Fruit fly (Drosophila melanogaster) whole organism, embryonic: ENCODE measurements around the gene Vps26.
A peak's percentile ranks its signal among the peaks of the same experiment; 100 is the strongest.

Experiments
- Abd-B ChIP-seq: fragments of 200-800 bp; sonication (Bioruptor generic); optimal IDR thresholded peaks from 2 replicates; lab custom pipeline; 2018; ENCODE audit warnings: missing biosample characterization, mild to moderate bottlenecking, missing genetic modification characterization, moderate library complexity
- Adf1 ChIP-seq: fragments of 200-800 bp; sonication (Bioruptor generic); IDR thresholded peaks from 2 replicates; pipeline ENCODE4 v1.3.6; 2022; ENCODE audit warnings: missing biosample characterization, missing genetic modification characterization
- Blimp-1 ChIP-seq: fragments of 200-800 bp; sonication (Bioruptor generic); optimal IDR thresholded peaks from 3 replicates; lab custom pipeline; 2018; ENCODE audit warnings: missing biosample characterization, missing genetic modification characterization, mild to moderate bottlenecking, moderate library complexity, missing genetic modification reagents
- CG1024 ChIP-seq: fragments of 200-800 bp; sonication (Bioruptor generic); IDR thresholded peaks from 2 replicates; pipeline ENCODE4 v1.3.6; 2022; ENCODE audit warnings: missing biosample characterization, missing genetic modification characterization
- CG10366 ChIP-seq: fragments of 200-800 bp; sonication (Bioruptor generic); IDR thresholded peaks from 2 replicates; pipeline ENCODE4 v1.3.6; 2022; ENCODE audit warnings: missing biosample characterization, missing genetic modification characterization
- CG11398 ChIP-seq: fragments of 200-800 bp; sonication (Bioruptor generic); optimal IDR thresholded peaks from 2 replicates; lab custom pipeline; 2016; ENCODE audit warnings: missing biosample characterization, missing genetic modification characterization
- CG11560 ChIP-seq: fragments of 200-800 bp; sonication (Bioruptor generic); IDR thresholded peaks from 3 replicates; pipeline ENCODE4 v1.3.6; 2022; ENCODE audit warnings: missing biosample characterization, missing genetic modification characterization
- CG12236 ChIP-seq: fragments of 200-800 bp; sonication (Bioruptor generic); optimal IDR thresholded peaks from 2 replicates; lab custom pipeline; 2016; ENCODE audit warnings: missing biosample characterization, missing genetic modification characterization
- CG14441 ChIP-seq: fragments of 200-800 bp; sonication (Bioruptor generic); IDR thresholded peaks from 2 replicates; pipeline ENCODE4 v1.3.6; 2022; ENCODE audit warnings: missing biosample characterization, missing genetic modification characterization
- CG14710 ChIP-seq: fragments of 200-800 bp; sonication (Bioruptor generic); optimal IDR thresholded peaks from 3 replicates; lab custom pipeline; 2019; ENCODE audit warnings: missing biosample characterization, mild to moderate bottlenecking, missing genetic modification characterization, moderate library complexity
- CG15269 ChIP-seq: fragments of 200-800 bp; sonication (Bioruptor generic); optimal IDR thresholded peaks from 2 replicates; lab custom pipeline; 2018; ENCODE audit warnings: missing biosample characterization, mild to moderate bottlenecking, missing genetic modification characterization, moderate library complexity
- CG1602 ChIP-seq: fragments of 200-800 bp; sonication (Bioruptor generic); optimal IDR thresholded peaks from 3 replicates; lab custom pipeline; 2016; ENCODE audit warnings: missing biosample characterization, missing genetic modification characterization
- CG16779 ChIP-seq: fragments of 200-800 bp; sonication (Bioruptor generic); IDR thresholded peaks from 2 replicates; pipeline ENCODE4 v1.3.6; 2022; ENCODE audit warnings: missing biosample characterization, missing genetic modification characterization
- CG17361 ChIP-seq: fragments of 200-800 bp; sonication (Bioruptor generic); IDR thresholded peaks from 3 replicates; pipeline ENCODE4 v1.3.6; 2022; ENCODE audit warnings: missing biosample characterization, missing genetic modification characterization
- CG3995 ChIP-seq: fragments of 200-800 bp; sonication (Bioruptor generic); optimal IDR thresholded peaks from 3 replicates; lab custom pipeline; 2016; ENCODE audit warnings: missing biosample characterization, missing genetic modification characterization
- CG6765 ChIP-seq: fragments of 200-800 bp; sonication (Bioruptor generic); optimal IDR thresholded peaks from 3 replicates; lab custom pipeline; 2017; ENCODE audit warnings: missing biosample characterization, mild to moderate bottlenecking, missing genetic modification characterization
- CG7556 ChIP-seq: fragments of 200-800 bp; sonication (Bioruptor generic); optimal IDR thresholded peaks from 2 replicates; lab custom pipeline; 2017; ENCODE audit warnings: missing biosample characterization, mild to moderate bottlenecking, missing genetic modification characterization
- CG7963 ChIP-seq: fragments of 200-800 bp; sonication (Bioruptor generic); IDR thresholded peaks from 3 replicates; pipeline ENCODE4 v1.3.6; 2022; ENCODE audit warnings: missing biosample characterization, missing genetic modification characterization; ENCODE audit not compliant: partially characterized antibody
- CG8478 ChIP-seq: fragments of >200 bp; optimal IDR thresholded peaks from 2 replicates; lab custom pipeline; 2018
- Dad ChIP-seq: fragments of 200-800 bp; sonication (Bioruptor generic); optimal IDR thresholded peaks from 3 replicates; lab custom pipeline; 2016; ENCODE audit warnings: missing biosample characterization, missing genetic modification characterization
- Dll ChIP-seq: fragments of 200-800 bp; sonication (Bioruptor generic); IDR thresholded peaks from 4 replicates; pipeline ENCODE4 v1.3.6; 2022; ENCODE audit warnings: missing biosample characterization, missing genetic modification characterization; ENCODE audit not compliant: partially characterized antibody
- Elba2 ChIP-seq: fragments of 200-800 bp; sonication (Bioruptor generic); optimal IDR thresholded peaks from 3 replicates; lab custom pipeline; 2016; ENCODE audit warnings: missing biosample characterization, missing genetic modification characterization
- GATAe ChIP-seq: fragments of 200-800 bp; sonication (Bioruptor generic); conservative IDR thresholded peaks from 2 replicates; pipeline ENCODE4 v1.3.6; 2022; ENCODE audit warnings: missing biosample characterization, missing genetic modification characterization
- Gsc ChIP-seq: fragments of 200-800 bp; sonication (Bioruptor generic); IDR thresholded peaks from 2 replicates; pipeline ENCODE4 v1.3.6; 2022; ENCODE audit warnings: missing biosample characterization, missing genetic modification characterization
- Kr ChIP-seq: fragments of 200-800 bp; sonication (Bioruptor generic); optimal IDR thresholded peaks from 2 replicates; lab custom pipeline; 2017; ENCODE audit warnings: missing biosample characterization, mild to moderate bottlenecking, missing genetic modification characterization
- Max ChIP-seq: fragments of 200-800 bp; sonication (Bioruptor generic); optimal IDR thresholded peaks from 2 replicates; lab custom pipeline; 2016; ENCODE audit warnings: missing biosample characterization, mild to moderate bottlenecking, missing genetic modification characterization
- Nf-YB ChIP-seq: fragments of 200-800 bp; sonication (Bioruptor generic); optimal IDR thresholded peaks from 3 replicates; lab custom pipeline; 2019; ENCODE audit warnings: missing biosample characterization, mild to moderate bottlenecking, missing genetic modification characterization, moderate library complexity
- Rx ChIP-seq: fragments of 200-800 bp; sonication (Bioruptor generic); IDR thresholded peaks from 2 replicates; pipeline ENCODE4 v1.3.6; 2022; ENCODE audit warnings: missing biosample characterization, missing genetic modification characterization
- Side ChIP-seq: fragments of 200-800 bp; sonication (Bioruptor generic); optimal IDR thresholded peaks from 2 replicates; lab custom pipeline; 2016; ENCODE audit warnings: missing biosample characterization, missing genetic modification characterization
- al ChIP-seq: fragments of 200-800 bp; sonication (Bioruptor generic); IDR thresholded peaks from 2 replicates; pipeline ENCODE4 v1.3.6; 2022; ENCODE audit warnings: missing biosample characterization, missing genetic modification characterization
- ato ChIP-seq: fragments of 200-800 bp; sonication (Bioruptor generic); IDR thresholded peaks from 2 replicates; pipeline ENCODE4 v1.3.6; 2022; ENCODE audit warnings: missing biosample characterization, missing genetic modification characterization; ENCODE audit not compliant: partially characterized antibody
- cad ChIP-seq: fragments of >200 bp; optimal IDR thresholded peaks from 2 replicates; lab custom pipeline; 2017; ENCODE audit warnings: missing biosample characterization, missing genetic modification characterization
- disco-r ChIP-seq: fragments of 200-800 bp; sonication (Bioruptor generic); optimal IDR thresholded peaks from 2 replicates; lab custom pipeline; 2016; ENCODE audit warnings: missing biosample characterization, missing genetic modification characterization
- dmrt11E ChIP-seq: fragments of 200-800 bp; sonication (Bioruptor generic); optimal IDR thresholded peaks from 3 replicates; lab custom pipeline; 2018; ENCODE audit warnings: missing biosample characterization, mild to moderate bottlenecking, missing genetic modification characterization, moderate library complexity
- ewg ChIP-seq: fragments of 200-800 bp; sonication (Bioruptor generic); optimal IDR thresholded peaks from 3 replicates; lab custom pipeline; 2017; ENCODE audit warnings: mild to moderate bottlenecking, missing biosample characterization, missing genetic modification reagents, missing genetic modification characterization
- fu2 ChIP-seq: fragments of 200-800 bp; sonication (Bioruptor generic); optimal IDR thresholded peaks from 2 replicates; lab custom pipeline; 2016; ENCODE audit warnings: missing biosample characterization, missing genetic modification characterization
- gem ChIP-seq: fragments of 200-800 bp; sonication (Bioruptor generic); optimal IDR thresholded peaks from 2 replicates; lab custom pipeline; 2019; ENCODE audit warnings: missing biosample characterization, mild to moderate bottlenecking, missing genetic modification characterization, moderate library complexity
- inv ChIP-seq: fragments of 200-800 bp; sonication (Bioruptor generic); IDR thresholded peaks from 2 replicates; pipeline ENCODE4 v1.3.6; 2022; ENCODE audit warnings: missing biosample characterization, missing genetic modification characterization; ENCODE audit not compliant: partially characterized antibody
- kah ChIP-seq: fragments of 200-800 bp; sonication (Bioruptor generic); optimal IDR thresholded peaks from 2 replicates; lab custom pipeline; 2018; ENCODE audit warnings: missing biosample characterization, mild to moderate bottlenecking, missing genetic modification characterization
- lola ChIP-seq, 3 experiments: fragments of >200 bp in 2 of 3; fragments of 200-800 bp in 1 of 3; sonication (Bioruptor generic) in 1 of 3; optimal IDR thresholded peaks; 2 replicates each; lab custom pipeline; 2017 to 2019; ENCODE audit warnings: missing biosample characterization in 3 of 3, missing genetic modification characterization in 3 of 3, mild to moderate bottlenecking in 1 of 3, moderate library complexity in 1 of 3
- nerfin-2 ChIP-seq: fragments of 200-800 bp; sonication (Bioruptor generic); IDR thresholded peaks from 2 replicates; pipeline ENCODE4 v1.3.6; 2022; ENCODE audit warnings: missing biosample characterization, missing genetic modification characterization; ENCODE audit not compliant: partially characterized antibody
- odd ChIP-seq: fragments of 200-800 bp; sonication (Bioruptor generic); optimal IDR thresholded peaks from 2 replicates; lab custom pipeline; 2017; ENCODE audit warnings: missing biosample characterization, mild to moderate bottlenecking, missing genetic modification characterization
- pan ChIP-seq, 4 experiments: fragments of >200 bp in 3 of 4; fragments of 200-800 bp in 1 of 4; sonication (Bioruptor generic) in 1 of 4; optimal IDR thresholded peaks in 3 of 4; IDR thresholded peaks in 1 of 4; 2 replicates each; pipeline versions ENCODE4 v1.3.6 to Lab custom; 2017 to 2022; ENCODE audit warnings: missing biosample characterization in 2 of 4, missing genetic modification characterization in 2 of 4, mixed read lengths in 1 of 4
- sens-2 ChIP-seq: fragments of 200-800 bp; sonication (Bioruptor generic); IDR thresholded peaks from 2 replicates; pipeline ENCODE4 v1.3.6; 2022; ENCODE audit warnings: missing biosample characterization, missing genetic modification characterization
- tgo ChIP-seq: fragments of 200-800 bp; sonication (Bioruptor generic); IDR thresholded peaks from 3 replicates; pipeline ENCODE4 v1.3.6; 2022; ENCODE audit warnings: missing biosample characterization, missing genetic modification characterization
- tin ChIP-seq: fragments of 200-800 bp; sonication (Bioruptor generic); optimal IDR thresholded peaks from 3 replicates; lab custom pipeline; 2016; ENCODE audit warnings: missing biosample characterization, missing genetic modification characterization
- yki ChIP-seq: fragments of >200 bp; optimal IDR thresholded peaks from 3 replicates; lab custom pipeline; 2018
- zen ChIP-seq: fragments of 200-800 bp; sonication (Bioruptor generic); optimal IDR thresholded peaks from 3 replicates; lab custom pipeline; 2018; ENCODE audit warnings: missing biosample characterization, mild to moderate bottlenecking, missing genetic modification characterization, moderate library complexity
- zf30C ChIP-seq: fragments of 200-800 bp; sonication (Bioruptor generic); optimal IDR thresholded peaks from 3 replicates; lab custom pipeline; 2018; ENCODE audit warnings: missing biosample characterization, mild to moderate bottlenecking, missing genetic modification characterization

Gene Vps26

dm6 chrX:1861620-1862184, 12.0 kb upstream of the Vps26 start, which contains the start of gene deltaCOP (continued):
- TF ChIP-seq tin (peak; percentile 87), CG7556 (GFP tag; lab: Kevin White, UChicago) (peak; percentile 77), yki (lab: Kevin White, UChicago) (no peak), gem (tag; lab: Kevin White, UChicago) (no peak), CG14710 (tag; lab: Kevin White, UChicago) (peak; percentile 64), CG1602 (GFP tag; lab: Kevin White, UChicago) (peak; percentile 84), Blimp-1 (GFP tag; lab: Kevin White, UChicago) (peak; percentile 58), CG14441 (GFP tag; lab: Robert Waterston, UW) (peak; percentile 75), Kr (no peak), inv (GFP tag; lab: Robert Waterston, UW) (no peak), nerfin-2 (GFP tag; lab: Robert Waterston, UW) (no peak), sens-2 (GFP tag; lab: Robert Waterston, UW) (peak; percentile 39; the same call in 1 of the 2 replicates), Elba2 (GFP tag; lab: Kevin White, UChicago) (peak; percentile 31), disco-r (peak; percentile 81), CG15269 (tag; lab: Kevin White, UChicago) (peak; percentile 79), kah (GFP tag; lab: Kevin White, UChicago) (peak; percentile 26), Max (GFP tag; lab: Kevin White, UChicago) (peak; percentile 88), cad (no peak), odd (GFP tag; lab: Kevin White, UChicago) (no peak), ewg (peak; percentile 76), CG1024 (GFP tag; lab: Robert Waterston, UW) (peak; percentile 52; the same call in 1 of the 2 replicates), al (GFP tag; lab: Robert Waterston, UW) (peak; percentile 88), Nf-YB (GFP tag; lab: Kevin White, UChicago) (peak; percentile 50), CG17361 (peak; percentile 79), CG3995 (GFP tag; lab: Kevin White, UChicago) (peak; percentile 52), CG11560 (tag; lab: Robert Waterston, UW) (peak; percentile 72; the same call in 2 of the 3 replicates), Adf1 (peak; percentile 45), ato (GFP tag; lab: Robert Waterston, UW) (no peak), Gsc (GFP tag; lab: Robert Waterston, UW) (peak; percentile 45; the same call in 1 of the 2 replicates), Rx (GFP tag; lab: Robert Waterston, UW) (peak; percentile 59; the same call in 1 of the 2 replicates), Abd-B (GFP tag; lab: Kevin White, UChicago) (peak; percentile 86), lola (GFP tag; optimal IDR thresholded peaks at IDR 0.05; lab: Kevin White, UChicago) (peak in 1 of 3 experiments; percentile 38), CG7963 (no peak), dmrt11E (peak; percentile 66), fu2 (GFP tag; lab: Kevin White, UChicago) (peak; percentile 94), CG12236 (GFP tag; lab: Kevin White, UChicago) (peak; percentile 72), Dad (peak; percentile 89), CG10366 (peak; percentile 82), pan (optimal IDR thresholded peaks at IDR 0.05; lab: Kevin White, UChicago) (peak in 1 of 2 experiments; percentile 42), pan (GFP tag; optimal IDR thresholded peaks at IDR 0.05 in 1 of 2, IDR thresholded peaks at IDR 0.05 in 1 of 2) (peak in 1 of 2 experiments; percentile 76), tgo (peak; percentile 82), CG8478 (no peak), zf30C (GFP tag; lab: Kevin White, UChicago) (no peak), Side (GFP tag; lab: Kevin White, UChicago) (peak; percentile 83), Dll (GFP tag; lab: Robert Waterston, UW) (peak; percentile 32; the same call in 1 of the 4 replicates), CG11398 (peak; percentile 86), CG16779 (GFP tag; lab: Robert Waterston, UW) (no peak), zen (tag; lab: Kevin White, UChicago) (peak; percentile 59), CG6765 (GFP tag; lab: Kevin White, UChicago) (peak; percentile 45), GATAe (no peak; the same call in 1 of the 2 replicates)
